Fruit fly (Drosophila melanogaster) whole organism, wandering third instar larva: ENCODE results near the gene CG31093.

ENCODE experiments used
- Abd-B ChIP-seq: fragments of >200 bp; optimal IDR thresholded peaks from 2 replicates; lab custom pipeline; 2017; ENCODE audit warnings: missing biosample characterization, missing genetic modification characterization
- CG32264 ChIP-seq: fragments of 200-800 bp; sonication (Bioruptor generic); optimal IDR thresholded peaks from 2 replicates; lab custom pipeline; 2016; ENCODE audit warnings: missing biosample characterization, missing genetic modification characterization
- CG9705 ChIP-seq: fragments of 200-800 bp; sonication (Bioruptor generic); optimal IDR thresholded peaks from 2 replicates; lab custom pipeline; 2018; ENCODE audit warnings: missing biosample characterization, mild to moderate bottlenecking, missing genetic modification characterization
- CrebA ChIP-seq: fragments of 200-800 bp; sonication (Bioruptor generic); optimal IDR thresholded peaks from 2 replicates; lab custom pipeline; 2016; ENCODE audit warnings: missing biosample characterization, mild to moderate bottlenecking, missing genetic modification characterization, borderline replicate concordance
- Dif ChIP-seq: fragments of 200-275, 200-300 bp; sonication (Bioruptor generic); optimal IDR thresholded peaks from 2 replicates; lab custom pipeline; 2018; ENCODE audit warnings: missing biosample characterization, missing genetic modification characterization; ENCODE audit not compliant: partially characterized antibody
- GATAd ChIP-seq: sonication (Bioruptor generic); optimal IDR thresholded peaks from 2 replicates; lab custom pipeline; 2016; ENCODE audit warnings: missing biosample characterization, missing genetic modification characterization
- Hr78 ChIP-seq: fragments of >200 bp; optimal IDR thresholded peaks from 2 replicates; lab custom pipeline; 2017; ENCODE audit warnings: missing biosample characterization, missing genetic modification characterization
- Jra ChIP-seq: sonication (Bioruptor generic); optimal IDR thresholded peaks from 2 replicates; lab custom pipeline; 2016; ENCODE audit warnings: missing biosample characterization, missing genetic modification characterization
- Mio ChIP-seq: sonication (Bioruptor generic); optimal IDR thresholded peaks from 2 replicates; lab custom pipeline; 2016; ENCODE audit warnings: missing biosample characterization, missing genetic modification characterization
- Myc ChIP-seq: fragments of >200 bp; optimal IDR thresholded peaks from 2 replicates; lab custom pipeline; 2017
- N ChIP-seq: fragments of >200 bp; optimal IDR thresholded peaks from 2 replicates; lab custom pipeline; 2018; ENCODE audit warnings: missing biosample characterization, missing external identifiers, missing genetic modification characterization
- OdsH ChIP-seq: fragments of 200-800 bp; sonication (Bioruptor generic); optimal IDR thresholded peaks from 2 replicates; lab custom pipeline; 2016; ENCODE audit warnings: missing biosample characterization, mild to moderate bottlenecking, missing genetic modification characterization
- Rel ChIP-seq, 2 experiments: fragments of 200-800 bp; sonication (Bioruptor generic) in 1 of 2; optimal IDR thresholded peaks; 2 replicates in 1 of 2; 3 replicates in 1 of 2; lab custom pipeline; 2016 to 2019; ENCODE audit warnings: mild to moderate bottlenecking in 2 of 2, missing biosample characterization in 2 of 2, missing genetic modification characterization in 2 of 2, moderate library complexity in 1 of 2
- Sp1 ChIP-seq: fragments of 200-800 bp; sonication (Bioruptor generic); optimal IDR thresholded peaks from 3 replicates; lab custom pipeline; 2019; ENCODE audit warnings: missing biosample characterization, mild to moderate bottlenecking, missing genetic modification characterization, moderate library complexity
- Vsx2 ChIP-seq: fragments of 200-300, 225-300 bp; sonication (Bioruptor generic); optimal IDR thresholded peaks from 2 replicates; lab custom pipeline; 2018; ENCODE audit warnings: missing biosample characterization, missing genetic modification characterization; ENCODE audit not compliant: partially characterized antibody
- br ChIP-seq: fragments of 200-800 bp; sonication (Bioruptor generic); optimal IDR thresholded peaks from 2 replicates; lab custom pipeline; 2016; ENCODE audit warnings: missing biosample characterization, missing genetic modification characterization
- brk ChIP-seq: fragments of 200-800 bp; sonication (Bioruptor generic); optimal IDR thresholded peaks from 2 replicates; lab custom pipeline; 2016; ENCODE audit warnings: missing biosample characterization, mild to moderate bottlenecking, missing genetic modification characterization
- dl ChIP-seq, 2 experiments: fragments of 175-275, 200-275 bp in 1 of 2; fragments of 200-275 bp in 1 of 2; sonication (Bioruptor generic); optimal IDR thresholded peaks; lab custom pipeline; 2018; ENCODE audit warnings: mild to moderate bottlenecking in 2 of 2, missing biosample characterization in 2 of 2, missing genetic modification characterization in 2 of 2, moderate library complexity in 2 of 2; ENCODE audit not compliant: partially characterized antibody in 2 of 2, insufficient read depth in 1 of 2
- dmrt93B ChIP-seq: fragments of 200-800 bp; sonication (Bioruptor generic); optimal IDR thresholded peaks from 2 replicates; lab custom pipeline; 2018; ENCODE audit warnings: missing biosample characterization, mild to moderate bottlenecking, missing genetic modification characterization
- dsf ChIP-seq: sonication (Bioruptor generic); optimal IDR thresholded peaks from 2 replicates; lab custom pipeline; 2016; ENCODE audit warnings: missing biosample characterization, missing genetic modification characterization, borderline replicate concordance
- ey ChIP-seq: fragments of 200-800 bp; sonication (Bioruptor generic); optimal IDR thresholded peaks from 2 replicates; lab custom pipeline; 2016; ENCODE audit warnings: missing biosample characterization, missing genetic modification characterization
- foxo ChIP-seq, 2 experiments: fragments of 200-800 bp; sonication (Bioruptor generic); optimal IDR thresholded peaks; 2 replicates in 1 of 2; 3 replicates in 1 of 2; lab custom pipeline; 2016 to 2017; ENCODE audit warnings: missing biosample characterization in 2 of 2, missing genetic modification characterization in 2 of 2
- fru ChIP-seq: fragments of 200-800 bp; sonication (Bioruptor generic); optimal IDR thresholded peaks from 3 replicates; lab custom pipeline; 2016; ENCODE audit warnings: missing biosample characterization, mild to moderate bottlenecking, missing genetic modification characterization
- jim ChIP-seq: fragments of 175-275, 200-325 bp; sonication (Bioruptor generic); optimal IDR thresholded peaks from 2 replicates; lab custom pipeline; 2016; ENCODE audit warnings: missing biosample characterization, mild to moderate bottlenecking, missing genetic modification characterization
- lola ChIP-seq: fragments of >200 bp; optimal IDR thresholded peaks from 2 replicates; lab custom pipeline; 2017; ENCODE audit warnings: missing biosample characterization, missing genetic modification characterization
- pan ChIP-seq: fragments of >200 bp; optimal IDR thresholded peaks from 2 replicates; lab custom pipeline; 2017
- psq ChIP-seq: fragments of 200-800 bp; sonication (Bioruptor generic); optimal IDR thresholded peaks from 3 replicates; lab custom pipeline; 2017; ENCODE audit warnings: missing biosample characterization, mild to moderate bottlenecking, missing genetic modification characterization, moderate library complexity
- rgr ChIP-seq: fragments of 200-800 bp; sonication (Bioruptor generic); optimal IDR thresholded peaks from 3 replicates; lab custom pipeline; 2016; ENCODE audit warnings: missing biosample characterization, mild to moderate bottlenecking, missing genetic modification characterization
- sage ChIP-seq: fragments of 200-800 bp; sonication (Bioruptor generic); optimal IDR thresholded peaks from 2 replicates; lab custom pipeline; 2016; ENCODE audit warnings: missing biosample characterization, mild to moderate bottlenecking, missing genetic modification characterization
- sv ChIP-seq: fragments of 200-800 bp; sonication (Bioruptor generic); optimal IDR thresholded peaks from 3 replicates; lab custom pipeline; 2016; ENCODE audit warnings: missing biosample characterization, missing genetic modification characterization
- tai ChIP-seq: sonication (Bioruptor generic); optimal IDR thresholded peaks from 2 replicates; lab custom pipeline; 2016; ENCODE audit warnings: missing biosample characterization, missing genetic modification characterization
- woc ChIP-seq: sonication (Bioruptor generic); optimal IDR thresholded peaks from 2 replicates; lab custom pipeline; 2016; ENCODE audit warnings: missing biosample characterization, mild to moderate bottlenecking, missing genetic modification characterization

Gene CG31093

DNA sequence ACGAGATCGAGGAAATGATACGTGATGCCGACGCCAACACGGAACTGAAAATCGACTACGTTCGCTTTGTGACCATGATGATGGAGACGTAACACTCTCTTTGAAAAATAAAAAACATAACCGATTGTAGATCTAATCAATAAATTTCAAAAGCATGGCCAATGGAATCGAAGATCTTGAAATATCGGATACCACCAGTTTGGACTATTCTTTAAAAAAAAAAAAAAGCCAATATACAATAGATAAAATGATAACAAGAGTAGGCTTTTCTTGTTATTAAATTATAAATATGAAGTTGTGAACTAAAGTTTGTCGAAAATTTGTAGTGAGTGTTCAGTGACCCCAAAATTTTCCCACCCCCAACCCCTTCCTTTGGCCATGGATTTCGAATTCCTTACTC lies 21.3 kb upstream of the CG31093 start, which contains the start of the genes Acam and CG17770:
Acam (plus strand) TSS at position 301 of the 400 bp plus-strand sequence.
CG17770 (plus strand) TSS at position 301 of the 400 bp plus-strand sequence.
- TF ChIP-seq sage (GFP tag; lab: Kevin White, UChicago) (no peak), brk (GFP tag; lab: Kevin White, UChicago) (no peak), lola (GFP tag; lab: Kevin White, UChicago) (no peak), woc (GFP tag; lab: Kevin White, UChicago) (no peak), Hr78 (no peak), N (GFP tag; lab: Kevin White, UChicago) (no peak), Dif (no peak), jim (GFP tag; lab: Kevin White, UChicago) (no peak), OdsH (GFP tag; lab: Kevin White, UChicago) (no peak), CrebA (GFP tag; lab: Kevin White, UChicago) (no peak), CG32264 (GFP tag; lab: Kevin White, UChicago) (no peak), Sp1 (no peak), CG9705 (GFP tag; lab: Kevin White, UChicago) (no peak)

DNA sequence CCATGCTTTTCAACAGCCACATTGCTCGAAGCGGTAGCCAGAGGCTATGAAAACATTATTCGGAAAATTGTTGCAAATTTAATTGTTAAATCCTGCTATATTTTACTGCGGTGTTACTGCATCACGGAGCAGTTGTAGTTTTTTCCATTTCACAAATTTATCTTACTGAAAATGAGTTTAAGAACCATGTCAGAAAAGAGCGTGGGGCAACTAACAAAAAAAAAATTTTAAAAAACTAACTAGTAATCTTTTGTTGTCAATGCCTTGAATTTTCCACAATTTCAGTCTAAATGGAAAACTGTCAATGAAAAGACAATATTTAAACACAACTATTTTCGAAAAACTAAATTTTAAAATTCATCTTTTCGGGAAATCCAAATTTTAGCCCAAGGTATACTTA lies 20.5 kb upstream of the CG31093 start, which contains the start of gene CG5024:
CG5024 (plus strand) TSS at position 301 of the 400 bp plus-strand sequence.
- TF ChIP-seq CG9705 (GFP tag; lab: Kevin White, UChicago) (no peak), fru (GFP tag; lab: Kevin White, UChicago) (no peak), Mio (no peak), br (GFP tag; lab: Kevin White, UChicago) (no peak), sv (no peak), brk (GFP tag; lab: Kevin White, UChicago) (no peak), dsf (no peak), Abd-B (no peak), Vsx2 (GFP tag; lab: Kevin White, UChicago) (no peak), CrebA (GFP tag; lab: Kevin White, UChicago) (no peak), OdsH (GFP tag; lab: Kevin White, UChicago) (no peak), sage (GFP tag; lab: Kevin White, UChicago) (no peak), lola (GFP tag; lab: Kevin White, UChicago) (no peak), CG32264 (GFP tag; lab: Kevin White, UChicago) (no peak), Sp1 (no peak)

DNA sequence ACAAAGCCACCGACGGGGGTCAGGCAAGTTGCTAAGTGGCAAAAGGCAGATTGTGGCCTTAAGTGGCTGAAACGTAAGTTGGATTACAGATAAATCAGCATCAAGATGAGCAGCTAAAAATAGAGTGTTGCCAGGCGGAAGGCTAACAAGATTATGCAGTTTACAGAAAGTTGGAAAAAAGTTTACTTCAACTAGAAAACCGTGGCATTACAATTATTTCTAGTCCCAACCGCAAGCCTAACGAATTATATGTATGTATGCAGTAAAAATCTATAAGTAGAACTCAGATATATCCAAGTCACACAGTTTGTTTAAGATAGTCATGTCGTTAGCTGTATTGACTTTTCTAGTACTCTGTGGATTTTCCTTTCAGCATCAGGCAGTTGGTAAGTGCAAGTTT lies 15.9 kb upstream of the CG31093 start, which contains the start of gene BG642167:
BG642167 (plus strand) TSS at position 301 of the 400 bp plus-strand sequence.
- no peak for TF ChIP-seq CG9705 (GFP tag; lab: Kevin White, UChicago)
- no peak for TF ChIP-seq rgr (GFP tag; lab: Kevin White, UChicago)
- no peak for TF ChIP-seq Rel (GFP tag; optimal IDR thresholded peaks at IDR 0.05; lab: Kevin White, UChicago)
- TF ChIP-seq Rel (tag; optimal IDR thresholded peaks at IDR 0.05; lab: Kevin White, UChicago), result no peak

DNA sequence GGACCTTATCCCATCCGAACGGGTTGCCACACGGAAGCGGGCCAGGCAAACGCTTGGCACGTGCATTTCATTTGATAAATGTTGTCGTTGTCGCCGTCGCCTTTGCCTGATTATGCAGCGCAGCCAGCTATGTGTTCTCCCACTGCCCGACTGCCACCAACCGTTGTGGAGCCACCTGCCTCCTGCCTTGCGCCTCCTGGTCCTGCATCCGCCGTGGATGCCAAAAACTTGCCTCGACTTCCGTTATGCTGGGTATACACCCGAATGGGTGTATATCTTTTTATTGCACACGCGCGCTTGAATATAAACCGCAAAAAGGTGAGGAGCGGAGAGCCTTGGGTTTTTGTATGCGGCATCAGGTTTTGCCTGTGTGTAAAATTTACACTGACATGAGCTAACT lies 1.5 kb upstream of the CG31093 start:
- TF ChIP-seq Jra (GFP tag; lab: Kevin White, UChicago) (no peak), sv (no peak), jim (GFP tag; lab: Kevin White, UChicago) (no peak), pan (no peak), Rel (GFP tag; optimal IDR thresholded peaks at IDR 0.05; lab: Kevin White, UChicago) (no peak), Rel (tag; optimal IDR thresholded peaks at IDR 0.05; lab: Kevin White, UChicago) (no peak), psq (GFP tag; lab: Kevin White, UChicago) (no peak), lola (GFP tag; lab: Kevin White, UChicago) (no peak), brk (GFP tag; lab: Kevin White, UChicago) (no peak), tai (GFP tag; lab: Kevin White, UChicago) (no peak), Myc (lab: Kevin White, UChicago) (no peak), Mio (no peak), N (GFP tag; lab: Kevin White, UChicago) (no peak), dsf (no peak), GATAd (no peak)

DNA sequence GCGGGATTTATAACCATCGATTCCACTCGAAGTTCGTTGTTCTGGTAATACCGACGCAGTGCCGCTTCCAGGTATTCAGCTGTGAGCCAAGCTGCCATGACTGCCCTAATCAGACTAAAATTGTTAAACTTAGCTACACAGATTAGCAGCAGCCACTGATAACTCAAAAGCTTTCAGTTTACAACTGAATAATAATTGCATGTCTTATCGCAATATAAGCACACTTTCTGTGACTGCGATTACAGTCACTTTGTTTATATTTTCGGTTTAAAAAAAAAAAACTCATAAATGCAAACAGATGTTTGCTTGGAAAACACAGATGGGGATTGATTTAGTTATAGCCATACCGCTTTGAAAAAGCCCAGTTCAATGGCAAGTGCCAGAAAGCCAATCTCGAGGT lies 916 bp downstream of the CG31093 start, which contains the start of gene CG31380:
CG31380 (minus strand) TSS at position 101 of the 400 bp plus-strand sequence.
- no peak for TF ChIP-seq dmrt93B (GFP tag; lab: Kevin White, UChicago)
- TF ChIP-seq Dif, result no peak
- no peak for TF ChIP-seq brk (GFP tag; lab: Kevin White, UChicago)
- TF ChIP-seq dsf, result no peak
- no peak for TF ChIP-seq jim (GFP tag; lab: Kevin White, UChicago)
- no peak for TF ChIP-seq CG9705 (GFP tag; lab: Kevin White, UChicago)
- TF ChIP-seq Rel (GFP tag; optimal IDR thresholded peaks at IDR 0.05; lab: Kevin White, UChicago), result no peak
- no peak for TF ChIP-seq Rel (tag; optimal IDR thresholded peaks at IDR 0.05; lab: Kevin White, UChicago)
- TF ChIP-seq ey (GFP tag; lab: Kevin White, UChicago), result no peak
- TF ChIP-seq rgr (GFP tag; lab: Kevin White, UChicago), result no peak
- TF ChIP-seq N (GFP tag; lab: Kevin White, UChicago), result no peak
- no peak for TF ChIP-seq Vsx2 (GFP tag; lab: Kevin White, UChicago)
- no peak for TF ChIP-seq tai (GFP tag; lab: Kevin White, UChicago)
- no peak for TF ChIP-seq OdsH (GFP tag; lab: Kevin White, UChicago)
- no peak for TF ChIP-seq Abd-B
- TF ChIP-seq psq (GFP tag; lab: Kevin White, UChicago), result no peak
- no peak for TF ChIP-seq foxo (GFP tag; optimal IDR thresholded peaks at IDR 0.05; lab: Kevin White, UChicago)
- TF ChIP-seq dl (GFP tag; optimal IDR thresholded peaks at IDR 0.05; lab: Kevin White, UChicago; ENCODE audit: insufficient read depth in 1 of 2, partially characterized antibody in 2 of 2), result no peak
